Fruit fly (Drosophila melanogaster) whole organism, embryonic: ENCODE data around the gene mRpS35.

ENCODE experiments used
- BEAF-32 ChIP-seq: fragments of 200-800 bp; sonication (Bioruptor generic); optimal IDR thresholded peaks from 3 replicates; lab custom pipeline; 2017; ENCODE audit warnings: missing biosample characterization, missing genetic modification characterization, mild to moderate bottlenecking, moderate library complexity, missing genetic modification reagents
- Blimp-1 ChIP-seq: fragments of 200-800 bp; sonication (Bioruptor generic); optimal IDR thresholded peaks from 3 replicates; lab custom pipeline; 2018; ENCODE audit warnings: missing biosample characterization, missing genetic modification characterization, mild to moderate bottlenecking, moderate library complexity, missing genetic modification reagents
- CG11504 ChIP-seq: fragments of 200-800 bp; sonication (Bioruptor generic); optimal IDR thresholded peaks from 3 replicates; lab custom pipeline; 2019; ENCODE audit warnings: missing biosample characterization, mild to moderate bottlenecking, missing genetic modification characterization, moderate library complexity
- CG11560 ChIP-seq: fragments of 200-800 bp; sonication (Bioruptor generic); IDR thresholded peaks from 3 replicates; pipeline ENCODE4 v1.3.6; 2022; ENCODE audit warnings: missing biosample characterization, missing genetic modification characterization
- CG11695 ChIP-seq: fragments of 200-800 bp; sonication (Bioruptor generic); IDR thresholded peaks from 3 replicates; pipeline ENCODE4 v1.3.6; 2022; ENCODE audit warnings: missing biosample characterization, missing genetic modification characterization
- CG12391 ChIP-seq: fragments of 200-800 bp; sonication (Bioruptor generic); optimal IDR thresholded peaks from 3 replicates; lab custom pipeline; 2018; ENCODE audit warnings: missing biosample characterization, mild to moderate bottlenecking, missing genetic modification characterization, moderate library complexity
- CG14667 ChIP-seq: fragments of 200-800 bp; sonication (Bioruptor generic); IDR thresholded peaks from 2 replicates; pipeline ENCODE4 v1.3.6; 2022; ENCODE audit warnings: missing biosample characterization, missing genetic modification characterization
- CG15479 ChIP-seq: fragments of 200-800 bp; sonication (Bioruptor generic); optimal IDR thresholded peaks from 3 replicates; lab custom pipeline; 2019; ENCODE audit warnings: missing biosample characterization, mild to moderate bottlenecking, missing genetic modification characterization, moderate library complexity
- CG17385 ChIP-seq: fragments of 200-800 bp; sonication (Bioruptor generic); optimal IDR thresholded peaks from 3 replicates; lab custom pipeline; 2018; ENCODE audit warnings: missing biosample characterization, mild to moderate bottlenecking, missing genetic modification characterization
- CG18262 ChIP-seq: fragments of 200-800 bp; optimal IDR thresholded peaks from 3 replicates; lab custom pipeline; 2019; ENCODE audit warnings: missing biosample characterization, mild to moderate bottlenecking, missing genetic modification characterization, moderate library complexity
- CG1832 ChIP-seq: fragments of 200-800 bp; sonication (Bioruptor generic); optimal IDR thresholded peaks from 2 replicates; lab custom pipeline; 2017; ENCODE audit warnings: missing biosample characterization, mild to moderate bottlenecking, missing genetic modification characterization, inconsistent platforms
- CG2199 ChIP-seq: fragments of 200-800 bp; sonication (Bioruptor generic); IDR thresholded peaks from 3 replicates; pipeline ENCODE4 v1.3.6; 2022; ENCODE audit warnings: missing biosample characterization, missing genetic modification characterization
- CG30403 ChIP-seq: fragments of 200-800 bp; sonication (Bioruptor generic); optimal IDR thresholded peaks from 3 replicates; lab custom pipeline; 2016; ENCODE audit warnings: missing biosample characterization, missing genetic modification characterization
- CG30431 ChIP-seq: fragments of 200-800 bp; sonication (Bioruptor generic); optimal IDR thresholded peaks from 2 replicates; lab custom pipeline; 2017; ENCODE audit warnings: missing biosample characterization, missing genetic modification characterization
- CG32772 ChIP-seq: fragments of 200-800 bp; sonication (Bioruptor generic); IDR thresholded peaks from 2 replicates; pipeline ENCODE4 v1.3.6; 2022; ENCODE audit warnings: missing biosample characterization, missing genetic modification characterization
- CG4424 ChIP-seq: fragments of 200-800 bp; sonication (Bioruptor generic); optimal IDR thresholded peaks from 3 replicates; lab custom pipeline; 2016; ENCODE audit warnings: missing biosample characterization, missing genetic modification characterization
- CG7357 ChIP-seq: fragments of 200-800 bp; sonication (Bioruptor generic); IDR thresholded peaks from 3 replicates; pipeline ENCODE4 v1.3.6; 2022; ENCODE audit warnings: missing biosample characterization, missing genetic modification characterization
- CG8290 ChIP-seq, 3 experiments: fragments of 200-800 bp; sonication (Bioruptor generic); optimal IDR thresholded peaks; 2 replicates each; lab custom pipeline; 2016 to 2019; ENCODE audit warnings: missing biosample characterization in 3 of 3, missing genetic modification characterization in 3 of 3, mild to moderate bottlenecking in 2 of 3, moderate library complexity in 1 of 3
- Dbx ChIP-seq: fragments of 200-800 bp; sonication (Bioruptor generic); IDR thresholded peaks from 3 replicates; pipeline ENCODE4 v1.3.6; 2022; ENCODE audit warnings: missing biosample characterization, missing genetic modification characterization
- Ets65A ChIP-seq: fragments of 200-800 bp; sonication (Bioruptor generic); peaks from one replicate; lab custom pipeline; 2016; ENCODE audit warnings: missing biosample characterization, missing genetic modification characterization
- Med ChIP-seq: fragments of 200-800 bp; sonication (Bioruptor generic); peaks from one replicate; lab custom pipeline; 2016; ENCODE audit warnings: missing biosample characterization, missing genetic modification characterization, mild to moderate bottlenecking, inconsistent platforms, moderate library complexity
- Nf-YC ChIP-seq: fragments of 200-800 bp; optimal IDR thresholded peaks from 3 replicates; lab custom pipeline; 2019; ENCODE audit warnings: missing biosample characterization, mild to moderate bottlenecking, missing genetic modification characterization, moderate library complexity
- Optix ChIP-seq: fragments of 200-800 bp; sonication (Bioruptor generic); IDR thresholded peaks from 3 replicates; pipeline ENCODE4 v1.3.6; 2022; ENCODE audit warnings: missing biosample characterization, missing genetic modification characterization
- PHDP ChIP-seq: fragments of 200-800 bp; sonication (Bioruptor generic); optimal IDR thresholded peaks from 3 replicates; lab custom pipeline; 2018; ENCODE audit warnings: missing biosample characterization, mild to moderate bottlenecking, missing genetic modification characterization, moderate library complexity
- Rfx ChIP-seq: fragments of 200-800 bp; sonication (Bioruptor generic); IDR thresholded peaks from 2 replicates; pipeline ENCODE4 v1.3.6; 2022; ENCODE audit warnings: missing biosample characterization, missing genetic modification characterization
- Six4 ChIP-seq: fragments of 200-800 bp; sonication (Bioruptor generic); optimal IDR thresholded peaks from 2 replicates; lab custom pipeline; 2016; ENCODE audit warnings: missing biosample characterization, missing genetic modification characterization
- Sox102F ChIP-seq: fragments of 200-800 bp; sonication (Bioruptor generic); optimal IDR thresholded peaks from 2 replicates; lab custom pipeline; 2018; ENCODE audit warnings: missing biosample characterization, mild to moderate bottlenecking, missing genetic modification characterization, moderate library complexity
- Xbp1 ChIP-seq: fragments of 200-800 bp; sonication (Bioruptor generic); optimal IDR thresholded peaks from 3 replicates; lab custom pipeline; 2016; ENCODE audit warnings: missing biosample characterization, mild to moderate bottlenecking, missing genetic modification characterization
- Xrp1 ChIP-seq: fragments of 200-800 bp; sonication (Bioruptor generic); IDR thresholded peaks from 2 replicates; pipeline ENCODE4 v1.3.6; 2022; ENCODE audit warnings: missing biosample characterization, missing genetic modification characterization
- cad ChIP-seq: fragments of >200 bp; optimal IDR thresholded peaks from 2 replicates; lab custom pipeline; 2017; ENCODE audit warnings: missing biosample characterization, missing genetic modification characterization
- chinmo ChIP-seq: fragments of 200-800 bp; sonication (Bioruptor generic); IDR thresholded peaks from 4 replicates; pipeline ENCODE4 v1.3.6; 2022; ENCODE audit warnings: missing biosample characterization, missing genetic modification characterization; ENCODE audit not compliant: partially characterized antibody
- ci ChIP-seq: fragments of 200-800 bp; sonication (Bioruptor generic); IDR thresholded peaks from 3 replicates; pipeline ENCODE4 v1.3.6; 2022; ENCODE audit warnings: missing biosample characterization, missing genetic modification characterization
- crol ChIP-seq: fragments of 200-800 bp; sonication (Bioruptor generic); IDR thresholded peaks from 2 replicates; pipeline ENCODE4 v1.3.6; 2022; ENCODE audit warnings: missing biosample characterization, missing genetic modification characterization
- dpn ChIP-seq, 2 experiments: fragments of 200-800 bp; sonication (Bioruptor generic); optimal IDR thresholded peaks; 3 replicates each; lab custom pipeline; 2016; ENCODE audit warnings: missing biosample characterization in 2 of 2, missing genetic modification characterization in 2 of 2
- ewg ChIP-seq: fragments of 200-800 bp; sonication (Bioruptor generic); optimal IDR thresholded peaks from 3 replicates; lab custom pipeline; 2017; ENCODE audit warnings: mild to moderate bottlenecking, missing biosample characterization, missing genetic modification reagents, missing genetic modification characterization
- ftz-f1 ChIP-seq: fragments of 200-800 bp; sonication (Bioruptor generic); optimal IDR thresholded peaks from 2 replicates; lab custom pipeline; 2016; ENCODE audit warnings: missing biosample characterization, missing genetic modification characterization
- kni ChIP-seq: fragments of 200-800 bp; sonication (Bioruptor generic); optimal IDR thresholded peaks from 3 replicates; lab custom pipeline; 2017; ENCODE audit warnings: mild to moderate bottlenecking, missing biosample characterization, missing genetic modification reagents, missing genetic modification characterization
- lbe ChIP-seq: fragments of 200-800 bp; sonication (Bioruptor generic); optimal IDR thresholded peaks from 2 replicates; lab custom pipeline; 2016; ENCODE audit warnings: missing biosample characterization, mild to moderate bottlenecking, missing genetic modification characterization
- nom ChIP-seq: fragments of 200-800 bp; sonication (Bioruptor generic); optimal IDR thresholded peaks from 2 replicates; lab custom pipeline; 2017; ENCODE audit warnings: missing biosample characterization, missing genetic modification characterization, mild to moderate bottlenecking, moderate library complexity, missing genetic modification reagents
- odd ChIP-seq: fragments of 200-800 bp; sonication (Bioruptor generic); optimal IDR thresholded peaks from 2 replicates; lab custom pipeline; 2017; ENCODE audit warnings: missing biosample characterization, mild to moderate bottlenecking, missing genetic modification characterization
- org-1 ChIP-seq: fragments of 200-800 bp; sonication (Bioruptor generic); optimal IDR thresholded peaks from 2 replicates; lab custom pipeline; 2017; ENCODE audit warnings: missing biosample characterization, missing genetic modification characterization
- pros ChIP-seq: fragments of 200-800 bp; sonication (Bioruptor generic); optimal IDR thresholded peaks from 3 replicates; lab custom pipeline; 2019; ENCODE audit warnings: missing biosample characterization, mild to moderate bottlenecking, missing genetic modification characterization, moderate library complexity
- row ChIP-seq: fragments of 200-800 bp; sonication (Bioruptor generic); IDR thresholded peaks from 3 replicates; pipeline ENCODE4 v1.3.6; 2022; ENCODE audit warnings: missing biosample characterization, missing genetic modification characterization
- sens ChIP-seq: fragments of 200-800 bp; sonication (Bioruptor generic); peaks from one replicate; lab custom pipeline; 2016; ENCODE audit warnings: missing biosample characterization, missing genetic modification characterization
- slbo ChIP-seq: fragments of 200-800 bp; sonication (Bioruptor generic); IDR thresholded peaks from 2 replicates; pipeline ENCODE4 v1.3.6; 2022; ENCODE audit warnings: missing biosample characterization, missing genetic modification characterization
- so ChIP-seq: fragments of 200-800 bp; sonication (Bioruptor generic); IDR thresholded peaks from 3 replicates; pipeline ENCODE4 v1.3.6; 2022; ENCODE audit warnings: missing biosample characterization, missing genetic modification characterization
- unpg ChIP-seq: fragments of 200-800 bp; sonication (Bioruptor generic); optimal IDR thresholded peaks from 3 replicates; lab custom pipeline; 2018; ENCODE audit warnings: missing biosample characterization, mild to moderate bottlenecking, missing genetic modification characterization, moderate library complexity
- vvl ChIP-seq: fragments of 200-800 bp; sonication (Bioruptor generic); IDR thresholded peaks from 2 replicates; pipeline ENCODE4 v1.3.6; 2022; ENCODE audit warnings: missing biosample characterization, missing genetic modification characterization

Gene mRpS35

DNA sequence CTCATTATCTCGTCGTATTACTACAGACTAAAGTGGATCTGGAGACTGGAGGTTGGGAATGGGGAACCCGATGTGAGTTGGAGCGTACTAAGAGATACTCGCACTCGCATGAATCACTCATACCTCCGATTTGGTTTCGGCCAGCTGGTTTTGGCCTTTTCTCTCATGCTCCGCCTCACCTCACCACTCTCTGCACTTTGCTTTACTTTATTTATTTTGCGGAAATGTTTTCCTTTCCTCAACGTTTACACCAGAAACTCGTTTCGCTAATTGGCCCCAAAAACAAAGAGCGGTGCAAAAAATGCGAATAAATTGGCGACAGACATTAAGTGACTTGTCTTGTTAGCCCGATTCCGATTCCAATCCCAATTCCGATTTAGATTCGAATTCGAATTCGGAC lies 26.7 kb downstream of the mRpS35 start:
- peak; percentile 2 for TF ChIP-seq Med (GFP tag; lab: Kevin White, UChicago)
- peak; percentile 73 for TF ChIP-seq Ets65A
- 0 out of 3 replicates have a peak, but pooled peaks have one; percentile 21 for TF ChIP-seq CG7357
- TF ChIP-seq org-1 (GFP tag; lab: Kevin White, UChicago), result no peak

DNA sequence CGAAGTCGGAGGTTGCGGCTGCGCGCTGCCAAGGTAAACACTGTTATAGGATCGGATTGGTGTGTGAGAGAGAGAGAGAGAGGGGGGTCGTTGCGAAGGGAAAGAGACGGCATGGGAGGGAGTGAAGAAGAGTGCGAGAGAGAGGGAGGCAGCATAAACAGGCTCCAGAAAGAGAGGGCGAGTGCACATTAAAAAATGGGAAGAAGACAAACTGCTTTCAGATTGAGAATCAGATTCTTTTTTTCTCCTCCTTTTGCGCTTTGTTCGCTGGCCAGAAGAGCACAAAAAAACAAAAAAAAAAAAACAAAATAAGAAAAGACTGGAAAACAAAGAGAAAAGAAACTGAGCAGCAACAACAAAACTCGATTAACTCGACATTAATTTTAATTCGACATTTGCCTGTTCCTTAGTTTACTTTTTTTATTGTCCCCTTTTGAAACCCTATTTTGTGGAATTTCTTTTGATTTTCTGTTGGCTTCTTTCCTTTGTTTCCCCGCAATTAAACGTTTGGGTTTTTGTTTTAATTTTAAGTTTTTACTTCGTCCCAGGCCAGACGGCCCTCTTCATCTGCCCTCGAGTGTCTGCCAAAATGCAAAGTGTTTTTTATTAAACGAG lies 27.7 kb downstream of the mRpS35 start:
- peak; percentile 20 for TF ChIP-seq Blimp-1 (GFP tag; lab: Kevin White, UChicago)
- peak; percentile 56 for TF ChIP-seq CG32772
- 0 out of 3 replicates have a peak, but pooled peaks have one; percentile 22 for TF ChIP-seq row
- TF ChIP-seq CG11695 (GFP tag; lab: Robert Waterston, UW), result 0 out of 3 replicates have a peak, but pooled peaks have one; percentile 7
- peak; percentile 15 for TF ChIP-seq CG11504 (tag; lab: Kevin White, UChicago)
- peak; percentile 12 for TF ChIP-seq cad (GFP tag; lab: Kevin White, UChicago)
- peak; percentile 7 for TF ChIP-seq CG4424 (GFP tag; lab: Kevin White, UChicago)
- TF ChIP-seq Sox102F (GFP tag; lab: Kevin White, UChicago), result peak; percentile 11
- no peak for TF ChIP-seq CG14667 (GFP tag; lab: Robert Waterston, UW)
- peak; percentile 11 for TF ChIP-seq unpg
- peak; percentile 18; the same call in 1 of the 2 replicates for TF ChIP-seq slbo (GFP tag; lab: Robert Waterston, UW)
- no peak for TF ChIP-seq Six4 (GFP tag; lab: Kevin White, UChicago)
- TF ChIP-seq nom (GFP tag; lab: Kevin White, UChicago), result peak; percentile 93
- no peak for TF ChIP-seq Dbx (GFP tag; lab: Robert Waterston, UW)
- peak; percentile 22; the same call in 1 of the 2 replicates for TF ChIP-seq Xrp1 (GFP tag; lab: Robert Waterston, UW)
- TF ChIP-seq ftz-f1, result peak; percentile 5
- 0 out of 4 replicates have a peak, but pooled peaks have one; percentile 41 for TF ChIP-seq chinmo (GFP tag; lab: Robert Waterston, UW)
- peak; percentile 33 for TF ChIP-seq CG17385 (GFP tag; lab: Kevin White, UChicago)
- peak; percentile 2 for TF ChIP-seq CG30403 (GFP tag; lab: Kevin White, UChicago)
- TF ChIP-seq ci (GFP tag; lab: Robert Waterston, UW), result peak; percentile 35; the same call in 1 of the 3 replicates
- TF ChIP-seq so (GFP tag; lab: Robert Waterston, UW), result no peak
- TF ChIP-seq dpn (GFP tag; optimal IDR thresholded peaks at IDR 0.05; lab: Kevin White, UChicago), result no peak
- peak; percentile 22 for TF ChIP-seq lbe (GFP tag; lab: Kevin White, UChicago)
- TF ChIP-seq ewg (GFP tag; lab: Kevin White, UChicago), result peak; percentile 3
- peak; percentile 15 for TF ChIP-seq PHDP (tag; lab: Kevin White, UChicago)
- peak; percentile 57 for TF ChIP-seq sens (GFP tag; lab: Kevin White, UChicago)
- TF ChIP-seq Xbp1, result no peak
- peak; percentile 48 for TF ChIP-seq pros (GFP tag; lab: Kevin White, UChicago)
- TF ChIP-seq crol (GFP tag; lab: Robert Waterston, UW), result peak; percentile 66
- TF ChIP-seq kni (GFP tag; lab: Kevin White, UChicago), result peak; percentile 45
- no peak for TF ChIP-seq Nf-YC (tag; lab: Kevin White, UChicago)
- TF ChIP-seq Optix (GFP tag; lab: Robert Waterston, UW), result 0 out of 3 replicates have a peak, but pooled peaks have one; percentile 13
- TF ChIP-seq CG11560 (tag; lab: Robert Waterston, UW), result no peak
- peak; percentile 1 for TF ChIP-seq CG18262
- peak; percentile 14 for TF ChIP-seq CG12391 (tag; lab: Kevin White, UChicago)
- TF ChIP-seq odd (GFP tag; lab: Kevin White, UChicago), result no peak
- TF ChIP-seq CG8290 (GFP tag; optimal IDR thresholded peaks at IDR 0.05; lab: Kevin White, UChicago), result no peak
- peak in 1 of 2 experiments; percentile 16 for TF ChIP-seq CG8290 (tag; optimal IDR thresholded peaks at IDR 0.05; lab: Kevin White, UChicago)
- peak; percentile 94 for TF ChIP-seq CG1832 (GFP tag; lab: Kevin White, UChicago)
- TF ChIP-seq Rfx (GFP tag; lab: Robert Waterston, UW), result peak; percentile 53
- no peak for TF ChIP-seq CG30431
- TF ChIP-seq vvl (GFP tag; lab: Robert Waterston, UW), result peak; percentile 29; the same call in 1 of the 2 replicates
- TF ChIP-seq CG2199 (GFP tag; lab: Robert Waterston, UW), result peak; percentile 48; the same call in 1 of the 3 replicates
- TF ChIP-seq BEAF-32 (GFP tag; lab: Kevin White, UChicago), result no peak
- peak; percentile 22 for TF ChIP-seq CG15479
